Fruit fly (Drosophila melanogaster): ENCODE results near the gene Lk6.
A peak's percentile ranks its signal among the peaks of the same experiment; 100 is the strongest.

The Lk6 gene

dm6 chr3R:11735337-11735736 lies 28.9 kb downstream of the Lk6 start, which contains the start of gene CG14721 (continued):
- no peak for TF ChIP-seq Neu2 (GFP tag; optimal IDR thresholded peaks at IDR 0.05; ENCODE audit: borderline replicate concordance)
- TF ChIP-seq CG10979 (tag; optimal IDR thresholded peaks at IDR 0.05): no peak
- no peak for TF ChIP-seq CG11398 (GFP tag; optimal IDR thresholded peaks at IDR 0.05)
- TF ChIP-seq CG15514 (GFP tag; optimal IDR thresholded peaks at IDR 0.05): peak; percentile 86
- TF ChIP-seq CG4360 (GFP tag; IDR thresholded peaks at IDR 0.05): no peak
- TF ChIP-seq H2.0 (GFP tag; IDR thresholded peaks at IDR 0.05): no peak
- no peak for TF ChIP-seq CG32772 (GFP tag; IDR thresholded peaks at IDR 0.05)
- peak; percentile 51 for TF ChIP-seq vvl (GFP tag; IDR thresholded peaks at IDR 0.05)
- no peak for TF ChIP-seq mld (GFP tag; IDR thresholded peaks at IDR 0.05; ENCODE audit: partially characterized antibody)
- TF ChIP-seq Spps (tag; optimal IDR thresholded peaks at IDR 0.05): no peak
- TF ChIP-seq Xrp1 (GFP tag; IDR thresholded peaks at IDR 0.05): peak; percentile 22; the same call in 1 of the 2 replicates
- TF ChIP-seq Sox102F (GFP tag; optimal IDR thresholded peaks at IDR 0.05): no peak
- TF ChIP-seq fu2 (GFP tag; optimal IDR thresholded peaks at IDR 0.05): no peak
- 0 out of 2 replicates have a peak, but pooled peaks have one; percentile 17 for TF ChIP-seq Ptx1 (GFP tag; IDR thresholded peaks at IDR 0.05)
- TF ChIP-seq ranshi (GFP tag; IDR thresholded peaks at IDR 0.05): peak; percentile 18; the same call in 1 of the 2 replicates
- peak; percentile 20 for TF ChIP-seq CG12744 (GFP tag; optimal IDR thresholded peaks at IDR 0.05)
- no peak for TF ChIP-seq sim (GFP tag; IDR thresholded peaks at IDR 0.05)
- no peak for TF ChIP-seq gsb-n (tag; optimal IDR thresholded peaks at IDR 0.05)
- no peak for TF ChIP-seq gce (GFP tag; IDR thresholded peaks at IDR 0.05)
- no peak for TF ChIP-seq hth (optimal IDR thresholded peaks at IDR 0.05)
- TF ChIP-seq Kr (GFP tag; optimal IDR thresholded peaks at IDR 0.05): no peak
- TF ChIP-seq CG6272 (GFP tag; IDR thresholded peaks at IDR 0.05): peak; percentile 38
- no peak for TF ChIP-seq CG13624 (GFP tag; optimal IDR thresholded peaks at IDR 0.05)
- no peak for TF ChIP-seq Hmx (GFP tag; optimal IDR thresholded peaks at IDR 0.05)
- no peak for TF ChIP-seq danr (GFP tag; IDR thresholded peaks at IDR 0.05)
- TF ChIP-seq dan (GFP tag; IDR thresholded peaks at IDR 0.05): no peak
- TF ChIP-seq Ets97D (GFP tag; optimal IDR thresholded peaks at IDR 0.05): peak; percentile 72
- no peak for TF ChIP-seq CG12769 (tag; optimal IDR thresholded peaks at IDR 0.05)
- TF ChIP-seq HLH4C (GFP tag; IDR thresholded peaks at IDR 0.05; ENCODE audit: partially characterized antibody): peak; percentile 37; the same call in 1 of the 3 replicates
- TF ChIP-seq CHES-1-like (GFP tag; optimal IDR thresholded peaks at IDR 0.05): peak; percentile 15
- no peak for TF ChIP-seq CG12236 (GFP tag; optimal IDR thresholded peaks at IDR 0.05)
- TF ChIP-seq slbo (GFP tag; IDR thresholded peaks at IDR 0.05): peak; percentile 43; the same call in 1 of the 2 replicates
- TF ChIP-seq CG4730 (GFP tag; IDR thresholded peaks at IDR 0.05): no peak
- peak; percentile 31 for TF ChIP-seq YL-1 (GFP tag; optimal IDR thresholded peaks at IDR 0.05)
- peak; percentile 90 for TF ChIP-seq Myb (GFP tag; optimal IDR thresholded peaks at IDR 0.05)
- TF ChIP-seq Rx (GFP tag; IDR thresholded peaks at IDR 0.05): peak; percentile 21; the same call in 1 of the 2 replicates
- no peak for TF ChIP-seq CG9817 (tag; optimal IDR thresholded peaks at IDR 0.05)
- TF ChIP-seq amos (GFP tag; IDR thresholded peaks at IDR 0.05; ENCODE audit: partially characterized antibody): peak; percentile 39; the same call in 1 of the 2 replicates
- TF ChIP-seq Max (GFP tag; optimal IDR thresholded peaks at IDR 0.05): peak; percentile 68
- peak; percentile 44 for TF ChIP-seq HmgZ (tag; optimal IDR thresholded peaks at IDR 0.05)
- no peak for TF ChIP-seq prd (optimal IDR thresholded peaks at IDR 0.05)
- peak; percentile 38; the same call in 1 of the 3 replicates for TF ChIP-seq prd (GFP tag; IDR thresholded peaks at IDR 0.05)
- TF ChIP-seq CG18619 (GFP tag; optimal IDR thresholded peaks at IDR 0.05): no peak
- TF ChIP-seq corto (GFP tag; optimal IDR thresholded peaks at IDR 0.05): no peak
- no peak for TF ChIP-seq fd102C (GFP tag; optimal IDR thresholded peaks at IDR 0.05)
- TF ChIP-seq crp (GFP tag; optimal IDR thresholded peaks at IDR 0.05): peak in 1 of 2 experiments; percentile 52
- TF ChIP-seq Scr (GFP tag; IDR thresholded peaks at IDR 0.05; ENCODE audit: partially characterized antibody): peak; percentile 68
- no peak for TF ChIP-seq Vsx1 (GFP tag; optimal IDR thresholded peaks at IDR 0.05)
- no peak for TF ChIP-seq Deaf1 (tag; optimal IDR thresholded peaks at IDR 0.05)
- TF ChIP-seq zfh1 (GFP tag; IDR thresholded peaks at IDR 0.05): no peak
- TF ChIP-seq peb (GFP tag; IDR thresholded peaks at IDR 0.05): no peak
